Fruit fly (Drosophila melanogaster) whole organism, embryonic: ENCODE data around the gene CG11309.

Source experiments
- E2f1 ChIP-seq: fragments of 200-800 bp; sonication (Bioruptor generic); IDR thresholded peaks from 2 replicates; pipeline ENCODE4 v1.3.6; 2022; ENCODE audit warnings: missing biosample characterization, missing genetic modification characterization
- NfI ChIP-seq: fragments of 200-800 bp; sonication (Bioruptor generic); optimal IDR thresholded peaks from 3 replicates; lab custom pipeline; 2018; ENCODE audit warnings: missing biosample characterization, mild to moderate bottlenecking, missing genetic modification characterization, moderate library complexity
- caup ChIP-seq: fragments of 200-800 bp; sonication (Bioruptor generic); optimal IDR thresholded peaks from 3 replicates; lab custom pipeline; 2017; ENCODE audit warnings: missing biosample characterization, mild to moderate bottlenecking, missing genetic modification characterization, moderate library complexity; ENCODE audit not compliant: severe bottlenecking
- disco-r ChIP-seq: fragments of 200-800 bp; sonication (Bioruptor generic); optimal IDR thresholded peaks from 2 replicates; lab custom pipeline; 2016; ENCODE audit warnings: missing biosample characterization, missing genetic modification characterization

- TF ChIP-seq disco-r (no peak), E2f1 (GFP tag; lab: Robert Waterston, UW) (no peak), NfI (no peak), caup (GFP tag; lab: Kevin White, UChicago) (no peak)
Measured at dm6 chr3L:21302493-21302892, 2.0 kb downstream of the CG11309 start.
